Fruit fly (Drosophila melanogaster) whole organism, prepupa: ENCODE results near the gene Rala.

Experiments used
- CG6792 ChIP-seq: fragments of 200-800 bp; sonication (Bioruptor generic); optimal IDR thresholded peaks from 3 replicates; lab custom pipeline; 2016; ENCODE audit warnings: missing biosample characterization, missing genetic modification characterization
- achi ChIP-seq: fragments of 200-800 bp; sonication (Bioruptor generic); optimal IDR thresholded peaks from 3 replicates; lab custom pipeline; 2016; ENCODE audit warnings: missing biosample characterization, missing genetic modification characterization
- fd85E ChIP-seq: fragments of 200-800 bp; sonication (Bioruptor generic); optimal IDR thresholded peaks from 3 replicates; lab custom pipeline; 2016; ENCODE audit warnings: missing biosample characterization, missing genetic modification characterization

DNA sequence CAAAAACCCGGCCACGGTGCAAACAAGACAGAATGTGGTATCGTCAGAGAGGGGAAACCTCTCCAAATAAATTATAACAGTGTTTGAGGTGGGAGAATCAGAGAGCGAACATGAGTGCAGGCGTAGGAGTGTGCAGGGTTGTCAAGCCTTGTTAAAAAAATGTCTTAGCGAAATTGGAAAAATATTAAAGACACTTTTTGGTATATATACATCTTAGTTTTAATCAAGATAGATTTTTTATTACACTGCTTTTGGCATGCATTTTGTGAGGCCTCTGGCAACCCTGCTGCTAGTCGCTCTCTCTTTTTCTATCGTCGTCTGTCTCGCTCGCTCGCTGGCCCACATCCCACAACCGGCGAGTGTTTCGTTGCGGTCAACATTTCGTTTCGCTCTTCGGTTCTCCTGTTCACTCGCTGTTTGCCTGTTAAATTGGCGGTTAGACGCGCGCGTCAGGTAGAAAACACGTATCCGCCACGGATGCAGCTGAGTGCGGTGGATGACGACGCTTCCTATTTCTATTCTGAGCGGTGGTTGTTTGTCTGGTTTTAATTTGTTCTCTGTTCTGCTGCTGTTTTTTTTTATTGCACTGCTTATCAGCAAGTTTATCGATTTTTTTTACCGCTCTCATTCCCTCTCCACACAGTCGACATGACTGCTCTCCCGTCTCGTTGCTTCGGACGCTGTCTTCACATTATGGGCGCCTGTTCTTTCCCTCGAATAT lies 22.7 kb upstream of the Rala start:
- TF ChIP-seq fd85E (GFP tag; lab: Kevin White, UChicago) (peak; percentile 95), achi (GFP tag; lab: Kevin White, UChicago) (peak; percentile 98), CG6792 (GFP tag; lab: Kevin White, UChicago) (peak; percentile 99)
